Worm (Caenorhabditis elegans) whole organism, young adult: ENCODE measurements around the gene M01F1.9.

ENCODE experiments used
- B0336.3 ChIP-seq: fragments of 200-800 bp; sonication (Bioruptor generic); IDR thresholded peaks from 2 replicates; pipeline ENCODE4 v1.3.6; 2022; ENCODE audit warnings: missing genetic modification characterization, missing compliant biosample characterization
- D2030.7 ChIP-seq: fragments of 200-800 bp; sonication (Bioruptor generic); IDR thresholded peaks from 2 replicates; pipeline ENCODE4 v1.3.6; 2022; ENCODE audit warnings: missing genetic modification reagents, missing genetic modification characterization, missing compliant biosample characterization
- F22D6.2 ChIP-seq: sonication (generic microtip); optimal IDR thresholded peaks from 2 replicates; lab custom pipeline; 2016; ENCODE audit warnings: mild to moderate bottlenecking, missing genetic modification characterization, missing compliant biosample characterization
- F23B12.7 ChIP-seq: sonication (generic microtip); optimal IDR thresholded peaks from 2 replicates; lab custom pipeline; 2017; ENCODE audit warnings: missing genetic modification characterization, mild to moderate bottlenecking, missing compliant biosample characterization, antibody characterized with exemption, moderate library complexity; ENCODE audit not compliant: insufficient read depth
- F33H1.4 ChIP-seq: fragments of 200-800 bp; sonication (Bioruptor generic); IDR thresholded peaks from 2 replicates; pipeline ENCODE4 v1.3.6; 2022; ENCODE audit warnings: missing genetic modification reagents, missing genetic modification characterization, missing compliant biosample characterization
- F57A8.1 ChIP-seq: fragments of 200-800 bp; sonication (Bioruptor generic); optimal IDR thresholded peaks from 2 replicates; lab custom pipeline; 2018; ENCODE audit warnings: mild to moderate bottlenecking, missing genetic modification characterization, moderate library complexity, missing compliant biosample characterization
- T26A5.8 ChIP-seq: sonication (generic microtip); optimal IDR thresholded peaks from 2 replicates; lab custom pipeline; 2016; ENCODE audit warnings: missing genetic modification characterization, missing compliant biosample characterization
- Y53F4B.3 ChIP-seq: fragments of 200-800 bp; sonication (Bioruptor generic); IDR thresholded peaks from 2 replicates; pipeline ENCODE4 v1.3.6; 2022; ENCODE audit warnings: missing genetic modification reagents, missing genetic modification characterization, missing compliant biosample characterization
- Y53G8AR.9 ChIP-seq: fragments of 200-800 bp; sonication (Bioruptor generic); conservative IDR thresholded peaks from 2 replicates; pipeline ENCODE4 v1.3.6; 2022; ENCODE audit warnings: missing genetic modification reagents, missing genetic modification characterization, missing compliant biosample characterization
- Y95B8A.8 ChIP-seq: fragments of 200-800 bp; sonication (Bioruptor generic); IDR thresholded peaks from 2 replicates; pipeline ENCODE4 v1.3.6; 2022; ENCODE audit warnings: missing genetic modification reagents, missing genetic modification characterization, missing compliant biosample characterization
- akir-1 ChIP-seq: fragments of 200-800 bp; sonication (Bioruptor generic); optimal IDR thresholded peaks from 2 replicates; lab custom pipeline; 2018; ENCODE audit warnings: mild to moderate bottlenecking, missing genetic modification characterization, moderate library complexity, missing compliant biosample characterization
- ama-1 ChIP-seq, 3 experiments: fragments of 150-350 bp in 1 of 3; sonication (generic microtip) in 2 of 3; optimal IDR thresholded peaks; 2 replicates each; lab custom pipeline; 2014 to 2018; ENCODE audit warnings: missing biosample characterization in 2 of 3, missing genetic modification characterization in 2 of 3, missing genetic modification reagents in 2 of 3
- cebp-1 ChIP-seq, 2 experiments: fragments of 200-800 bp in 1 of 2; sonication (Bioruptor generic) in 1 of 2; sonication (generic microtip) in 1 of 2; IDR thresholded peaks in 1 of 2; optimal IDR thresholded peaks in 1 of 2; 2 replicates each; pipeline versions ENCODE4 v1.3.6 to Lab custom; 2017 to 2022; ENCODE audit warnings: missing compliant biosample characterization in 2 of 2, missing genetic modification characterization in 2 of 2, mild to moderate bottlenecking in 1 of 2, missing genetic modification reagents in 1 of 2, moderate library complexity in 1 of 2
- ceh-100 ChIP-seq: fragments of 200-800 bp; sonication (Bioruptor generic); IDR thresholded peaks from 2 replicates; pipeline ENCODE4 v1.3.6; 2022; ENCODE audit warnings: missing genetic modification reagents, missing genetic modification characterization, missing compliant biosample characterization
- chd-7 ChIP-seq: sonication (generic microtip); optimal IDR thresholded peaks from 2 replicates; lab custom pipeline; 2016; ENCODE audit warnings: mild to moderate bottlenecking, missing genetic modification characterization, moderate library complexity, missing compliant biosample characterization
- die-1 ChIP-seq: sonication (generic microtip); optimal IDR thresholded peaks from 2 replicates; lab custom pipeline; 2016; ENCODE audit warnings: missing genotype, mild to moderate bottlenecking, missing genetic modification characterization, missing compliant biosample characterization
- efl-1 ChIP-seq: fragments of 150-350 bp; optimal IDR thresholded peaks from 2 replicates; lab custom pipeline; 2014; ENCODE audit warnings: missing biosample characterization, missing genetic modification reagents, missing genetic modification characterization
- ets-4 ChIP-seq: fragments of 200-800 bp; sonication (Bioruptor generic); optimal IDR thresholded peaks from 2 replicates; lab custom pipeline; 2018; ENCODE audit warnings: mild to moderate bottlenecking, missing genetic modification characterization, missing compliant biosample characterization
- fkh-3 ChIP-seq: sonication (generic microtip); optimal IDR thresholded peaks from 2 replicates; lab custom pipeline; 2016; ENCODE audit warnings: mild to moderate bottlenecking, missing genetic modification characterization, missing compliant biosample characterization
- gei-17 ChIP-seq: fragments of 200-800 bp; sonication (Bioruptor generic); optimal IDR thresholded peaks from 2 replicates; lab custom pipeline; 2018; ENCODE audit warnings: mild to moderate bottlenecking, missing genetic modification characterization, missing compliant biosample characterization
- him-1 ChIP-seq: sonication (generic microtip); optimal IDR thresholded peaks from 2 replicates; lab custom pipeline; 2016; ENCODE audit warnings: missing genotype, missing genetic modification reagents, missing genetic modification characterization, missing compliant biosample characterization
- hlh-12 ChIP-seq: sonication (generic microtip); optimal IDR thresholded peaks from 2 replicates; lab custom pipeline; 2016; ENCODE audit warnings: missing genetic modification characterization, missing compliant biosample characterization
- let-607 ChIP-seq, 2 experiments: fragments of 200-800 bp in 1 of 2; sonication (Bioruptor generic) in 1 of 2; sonication (generic microtip) in 1 of 2; optimal IDR thresholded peaks; 2 replicates each; lab custom pipeline; 2016 to 2018; ENCODE audit warnings: mild to moderate bottlenecking in 2 of 2, missing compliant biosample characterization in 2 of 2, missing genetic modification characterization in 2 of 2, moderate library complexity in 2 of 2, missing genotype in 1 of 2
- lin-35 ChIP-seq, 3 experiments: fragments of 150-350 bp in 2 of 3; sonication (generic microtip) in 1 of 3; optimal IDR thresholded peaks; 2 replicates each; lab custom pipeline; 2014 to 2018; ENCODE audit warnings: missing biosample characterization in 3 of 3, missing genetic modification characterization in 3 of 3, missing genetic modification reagents in 3 of 3
- lin-54 ChIP-seq: fragments of 200-800 bp; sonication (Bioruptor generic); optimal IDR thresholded peaks from 2 replicates; lab custom pipeline; 2018; ENCODE audit warnings: mild to moderate bottlenecking, missing genetic modification characterization, missing compliant biosample characterization
- lsl-1 ChIP-seq: fragments of 200-800 bp; sonication (Bioruptor generic); optimal IDR thresholded peaks from 2 replicates; lab custom pipeline; 2018; ENCODE audit warnings: mild to moderate bottlenecking, missing genetic modification characterization, moderate library complexity, missing compliant biosample characterization
- madf-10 ChIP-seq: sonication (generic microtip); optimal IDR thresholded peaks from 2 replicates; lab custom pipeline; 2016; ENCODE audit warnings: mild to moderate bottlenecking, missing genetic modification characterization, missing compliant biosample characterization
- madf-3 ChIP-seq: fragments of 200-800 bp; sonication (Bioruptor generic); IDR thresholded peaks from 2 replicates; pipeline ENCODE4 v1.3.6; 2022; ENCODE audit warnings: missing genetic modification reagents, missing genetic modification characterization, missing compliant biosample characterization
- madf-6 ChIP-seq: fragments of 200-800 bp; sonication (Bioruptor generic); IDR thresholded peaks from 2 replicates; pipeline ENCODE4 v1.3.6; 2022; ENCODE audit warnings: missing genetic modification reagents, missing genetic modification characterization, missing compliant biosample characterization
- mcd-1 ChIP-seq: fragments of 200-800 bp; sonication (Bioruptor generic); IDR thresholded peaks from 2 replicates; pipeline ENCODE4 v1.3.6; 2022; ENCODE audit warnings: missing genetic modification reagents, missing genetic modification characterization, missing compliant biosample characterization
- mxl-1 ChIP-seq: sonication (generic microtip); optimal IDR thresholded peaks from 2 replicates; lab custom pipeline; 2016; ENCODE audit warnings: missing genetic modification characterization, missing compliant biosample characterization
- pbrm-1 ChIP-seq: fragments of 200-800 bp; sonication (Bioruptor generic); IDR thresholded peaks from 2 replicates; pipeline ENCODE4 v1.3.6; 2022; ENCODE audit warnings: missing genetic modification reagents, missing genetic modification characterization, missing compliant biosample characterization
- repo-1 ChIP-seq: sonication (generic microtip); optimal IDR thresholded peaks from 2 replicates; lab custom pipeline; 2017; ENCODE audit warnings: mild to moderate bottlenecking, missing genetic modification characterization, missing compliant biosample characterization
- sea-2 ChIP-seq: fragments of 200-800 bp; sonication (Bioruptor generic); IDR thresholded peaks from 2 replicates; pipeline ENCODE4 v1.3.6; 2022; ENCODE audit warnings: missing genetic modification characterization, missing compliant biosample characterization
- snpc-1.1 ChIP-seq: sonication (generic microtip); optimal IDR thresholded peaks from 2 replicates; lab custom pipeline; 2017; ENCODE audit warnings: missing genetic modification characterization, mild to moderate bottlenecking, missing compliant biosample characterization, antibody characterized with exemption, moderate library complexity, missing genotype, missing genetic modification reagents; ENCODE audit not compliant: insufficient read depth
- snpc-1.3 ChIP-seq: sonication (generic microtip); optimal IDR thresholded peaks from 2 replicates; lab custom pipeline; 2017; ENCODE audit warnings: missing genetic modification characterization, mild to moderate bottlenecking, missing compliant biosample characterization, antibody characterized with exemption, moderate library complexity, missing genotype, missing genetic modification reagents; ENCODE audit not compliant: insufficient read depth
- snpc-3.4 ChIP-seq: sonication (generic microtip); optimal IDR thresholded peaks from 2 replicates; lab custom pipeline; 2017; ENCODE audit warnings: missing genetic modification characterization, mild to moderate bottlenecking, missing compliant biosample characterization, antibody characterized with exemption, moderate library complexity, missing genotype, missing genetic modification reagents
- sptf-2 ChIP-seq: fragments of 200-800 bp; sonication (Bioruptor generic); optimal IDR thresholded peaks from 2 replicates; lab custom pipeline; 2018; ENCODE audit warnings: mild to moderate bottlenecking, missing genetic modification characterization, missing compliant biosample characterization
- tbp1 ChIP-seq: fragments of 200-800 bp; sonication (Bioruptor generic); optimal IDR thresholded peaks from 2 replicates; lab custom pipeline; 2018; ENCODE audit warnings: mild to moderate bottlenecking, missing genetic modification characterization, missing compliant biosample characterization
- tbx-9 ChIP-seq: sonication (generic microtip); optimal IDR thresholded peaks from 2 replicates; lab custom pipeline; 2016; ENCODE audit warnings: borderline replicate concordance, missing genetic modification characterization, inconsistent platforms, missing compliant biosample characterization
- tlf-1 ChIP-seq: fragments of 200-800 bp; sonication (Bioruptor generic); optimal IDR thresholded peaks from 2 replicates; lab custom pipeline; 2018; ENCODE audit warnings: mild to moderate bottlenecking, missing genetic modification characterization, missing compliant biosample characterization
- ztf-18 ChIP-seq: sonication (generic microtip); optimal IDR thresholded peaks from 2 replicates; lab custom pipeline; 2016; ENCODE audit warnings: missing genotype, mild to moderate bottlenecking, missing genetic modification characterization, missing compliant biosample characterization
- ztf-6 ChIP-seq: fragments of 200-800 bp; sonication (Bioruptor generic); IDR thresholded peaks from 2 replicates; pipeline ENCODE4 v1.3.6; 2022; ENCODE audit warnings: missing genetic modification reagents, missing genetic modification characterization, missing compliant biosample characterization

The M01F1.9 gene

DNA sequence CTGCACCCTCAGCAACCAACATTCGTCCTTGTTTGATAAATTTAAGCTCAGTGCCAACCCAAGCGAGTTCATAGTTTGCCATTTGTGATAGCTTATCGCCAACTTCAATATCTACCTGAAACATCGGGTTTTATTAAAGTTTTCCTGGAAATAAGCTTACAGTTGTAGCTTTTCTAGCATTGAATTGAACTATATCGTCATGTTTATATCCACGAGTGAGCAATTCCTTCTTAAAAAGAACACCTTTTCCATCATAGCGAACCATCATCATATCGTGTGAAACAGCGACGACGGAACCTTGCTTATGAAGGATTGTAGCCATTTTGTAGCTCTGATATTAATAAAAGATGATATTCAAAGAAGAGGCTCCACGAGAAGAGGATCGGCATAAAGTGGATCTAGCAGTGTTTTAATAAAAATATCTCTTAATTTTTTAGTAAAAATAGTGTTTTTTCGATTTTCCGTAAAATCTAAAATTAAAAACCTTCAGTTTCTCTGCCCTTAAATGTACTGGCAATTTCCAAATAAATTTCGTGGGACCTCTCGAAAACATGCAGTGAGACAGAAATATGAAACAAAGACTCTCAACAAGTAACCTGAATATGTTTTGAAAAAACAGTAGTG lies 3.5 kb upstream of the M01F1.9 start, which contains the start of gene M01F1.8 (continued):
- TF ChIP-seq chd-7 (tag; lab: Kevin White, UChicago): no peak
- no peak for TF ChIP-seq F23B12.7 (tag; lab: Kevin White, UChicago)
- no peak for TF ChIP-seq ama-1 (optimal IDR thresholded peaks at IDR 0.05; lab: Kevin White, UChicago)
- peak in 1 of 2 experiments; percentile 45 for TF ChIP-seq ama-1 (GFP tag; optimal IDR thresholded peaks at IDR 0.05; lab: Kevin White, UChicago)
- TF ChIP-seq snpc-1.3 (tag; lab: Kevin White, UChicago): peak; percentile 33
- peak; percentile 22; the same call in 1 of the 2 replicates for TF ChIP-seq F33H1.4 (GFP tag; lab: Robert Waterston, UW)
- peak; percentile 25 for TF ChIP-seq T26A5.8 (tag; lab: Kevin White, UChicago)
- 0 out of 2 replicates have a peak, but pooled peaks have one; percentile 17 for TF ChIP-seq ceh-100 (GFP tag; lab: Robert Waterston, UW)
- TF ChIP-seq mcd-1 (GFP tag; lab: Robert Waterston, UW): no peak
- TF ChIP-seq hlh-12 (tag; lab: Kevin White, UChicago): no peak
- TF ChIP-seq madf-6: peak; percentile 48
- no peak for TF ChIP-seq gei-17 (GFP tag; lab: Kevin White, UChicago)
- peak; percentile 28 for TF ChIP-seq lsl-1
- TF ChIP-seq lin-35 (GFP tag; optimal IDR thresholded peaks at IDR 0.05; lab: Kevin White, UChicago): peak in 1 of 3 experiments; percentile 40
- 0 out of 2 replicates have a peak, but pooled peaks have one; percentile 16 for TF ChIP-seq Y53G8AR.9
- peak; percentile 20; the same call in 1 of the 2 replicates for TF ChIP-seq B0336.3 (GFP tag; lab: Robert Waterston, UW)

DNA sequence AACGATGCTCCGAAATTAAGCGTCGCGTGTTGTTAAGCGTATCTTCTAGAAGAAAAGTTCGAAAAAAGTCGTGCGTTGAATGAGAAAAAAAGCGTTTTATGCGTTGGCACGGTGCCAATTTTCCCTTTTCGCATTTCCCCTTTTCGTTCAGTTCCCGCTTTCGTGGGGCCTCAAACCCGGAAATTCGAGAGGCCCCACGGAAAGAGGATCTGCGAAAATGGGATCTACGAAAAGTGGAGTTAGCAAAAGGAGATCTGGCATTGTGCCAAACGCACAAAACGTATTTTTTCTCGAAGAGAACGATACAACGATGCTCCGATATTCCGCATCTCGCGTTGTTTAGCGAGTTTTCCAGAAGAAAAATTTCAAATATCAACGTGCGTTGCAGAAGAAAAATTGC lies 993 bp upstream of the M01F1.9 start:
- no peak for TF ChIP-seq sea-2 (GFP tag; lab: Robert Waterston, UW)
- TF ChIP-seq die-1 (tag; lab: Kevin White, UChicago): no peak
- TF ChIP-seq snpc-1.1 (tag; lab: Kevin White, UChicago): no peak
- no peak for TF ChIP-seq T26A5.8 (tag; lab: Kevin White, UChicago)
- no peak for TF ChIP-seq gei-17 (GFP tag; lab: Kevin White, UChicago)
- no peak for TF ChIP-seq fkh-3 (tag; lab: Kevin White, UChicago)
- TF ChIP-seq lin-54: peak; percentile 11
- no peak for TF ChIP-seq ets-4
- TF ChIP-seq F57A8.1: no peak
- no peak for TF ChIP-seq let-607 (tag; optimal IDR thresholded peaks at IDR 0.05; lab: Kevin White, UChicago)
- no peak for TF ChIP-seq efl-1 (GFP tag; lab: Kevin White, UChicago)
- 0 out of 2 replicates have a peak, but pooled peaks have one; percentile 20 for TF ChIP-seq D2030.7 (GFP tag; lab: Robert Waterston, UW)
- TF ChIP-seq ztf-18 (tag; lab: Kevin White, UChicago): peak; percentile 18
- TF ChIP-seq tbx-9 (tag; lab: Kevin White, UChicago): no peak
- TF ChIP-seq snpc-3.4 (tag; lab: Kevin White, UChicago): no peak
- no peak for TF ChIP-seq F23B12.7 (tag; lab: Kevin White, UChicago)
- no peak for TF ChIP-seq tbp1
- TF ChIP-seq tlf-1 (GFP tag; lab: Kevin White, UChicago): no peak
- TF ChIP-seq sptf-2 (GFP tag; lab: Kevin White, UChicago): no peak
- 0 out of 2 replicates have a peak, but pooled peaks have one; percentile 28 for TF ChIP-seq F33H1.4 (GFP tag; lab: Robert Waterston, UW)
- TF ChIP-seq ceh-100 (GFP tag; lab: Robert Waterston, UW): peak; percentile 96
- no peak for TF ChIP-seq him-1
- TF ChIP-seq madf-10 (tag; lab: Kevin White, UChicago): no peak
- TF ChIP-seq madf-3 (GFP tag; lab: Robert Waterston, UW): no peak
- TF ChIP-seq ztf-6 (GFP tag; lab: Robert Waterston, UW): no peak
- no peak for TF ChIP-seq F22D6.2 (tag; lab: Kevin White, UChicago)
- TF ChIP-seq lin-35 (GFP tag; optimal IDR thresholded peaks at IDR 0.05; lab: Kevin White, UChicago): no peak
- peak; percentile 10 for TF ChIP-seq lsl-1
- TF ChIP-seq Y95B8A.8: no peak
- no peak for TF ChIP-seq repo-1 (tag; lab: Kevin White, UChicago)
- no peak for TF ChIP-seq Y53F4B.3
- TF ChIP-seq akir-1 (GFP tag; lab: Kevin White, UChicago): no peak
- no peak for TF ChIP-seq cebp-1 (GFP tag; IDR thresholded peaks at IDR 0.05; lab: Robert Waterston, UW)
- TF ChIP-seq cebp-1 (tag; optimal IDR thresholded peaks at IDR 0.05; lab: Kevin White, UChicago): peak; percentile 25
- peak; percentile 18 for TF ChIP-seq chd-7 (tag; lab: Kevin White, UChicago)
- TF ChIP-seq pbrm-1 (GFP tag; lab: Robert Waterston, UW): peak; percentile 22; the same call in 1 of the 2 replicates
- TF ChIP-seq mxl-1 (tag; lab: Kevin White, UChicago): no peak
